Worm (Caenorhabditis elegans) whole organism, early embryonic: ENCODE measurements around the gene spp-16.

Source experiments
- B0310.2 ChIP-seq: sonication (generic microtip); optimal IDR thresholded peaks from 2 replicates; lab custom pipeline; 2016; ENCODE audit warnings: mild to moderate bottlenecking, missing genetic modification characterization, missing compliant biosample characterization
- F13C5.2 ChIP-seq: sonication (generic microtip); optimal IDR thresholded peaks from 2 replicates; lab custom pipeline; 2017; ENCODE audit warnings: mild to moderate bottlenecking, missing genetic modification characterization, inconsistent platforms, missing compliant biosample characterization
- aly-1 ChIP-seq: sonication (generic microtip); optimal IDR thresholded peaks from 2 replicates; lab custom pipeline; 2016; ENCODE audit warnings: missing genetic modification characterization, missing compliant biosample characterization
- ama-1 ChIP-seq: fragments of 150-350 bp; optimal IDR thresholded peaks from 2 replicates; lab custom pipeline; 2014
- ceh-13 ChIP-seq: fragments of 200-800 bp; sonication (Bioruptor generic); optimal IDR thresholded peaks from 2 replicates; lab custom pipeline; 2018; ENCODE audit warnings: mild to moderate bottlenecking, missing genetic modification characterization, missing compliant biosample characterization
- ceh-36 ChIP-seq: sonication (generic microtip); optimal IDR thresholded peaks from 2 replicates; lab custom pipeline; 2016; ENCODE audit warnings: missing genetic modification characterization, inconsistent platforms, missing compliant biosample characterization
- ets-7 ChIP-seq: sonication (generic microtip); optimal IDR thresholded peaks from 2 replicates; lab custom pipeline; 2016; ENCODE audit warnings: missing genotype, missing genetic modification characterization, missing compliant biosample characterization
- flt-1 ChIP-seq: fragments of 200-800 bp; sonication (Bioruptor generic); IDR thresholded peaks from 2 replicates; pipeline ENCODE4 v1.3.6; 2022; ENCODE audit warnings: missing genetic modification characterization, missing compliant biosample characterization
- hmbx-1 ChIP-seq: sonication (generic microtip); optimal IDR thresholded peaks from 2 replicates; lab custom pipeline; 2016; ENCODE audit warnings: mild to moderate bottlenecking, missing genetic modification characterization, missing compliant biosample characterization
- hmg-4 ChIP-seq: fragments of 200-800 bp; sonication (Bioruptor generic); optimal IDR thresholded peaks from 2 replicates; lab custom pipeline; 2018; ENCODE audit warnings: mild to moderate bottlenecking, missing genetic modification characterization, missing compliant biosample characterization
- hnd-1 ChIP-seq: sonication (generic microtip); optimal IDR thresholded peaks from 2 replicates; lab custom pipeline; 2016; ENCODE audit warnings: missing genetic modification characterization, missing compliant biosample characterization
- pes-1 ChIP-seq: fragments of 200-800 bp; sonication (Bioruptor generic); IDR thresholded peaks from 2 replicates; pipeline ENCODE4 v1.3.6; 2022; ENCODE audit warnings: missing genetic modification reagents, missing genetic modification characterization, missing compliant biosample characterization
- scrt-1 ChIP-seq: fragments of 200-800 bp; sonication (Bioruptor generic); IDR thresholded peaks from 2 replicates; pipeline ENCODE4 v1.3.6; 2022; ENCODE audit warnings: missing genetic modification characterization, missing compliant biosample characterization
- sea-1 ChIP-seq: fragments of 200-800 bp; sonication (Bioruptor generic); conservative IDR thresholded peaks from 2 replicates; pipeline ENCODE4 v1.3.6; 2022; ENCODE audit warnings: missing genetic modification characterization, missing compliant biosample characterization
- tbx-11 ChIP-seq: fragments of 200-800 bp; sonication (Bioruptor generic); IDR thresholded peaks from 2 replicates; pipeline ENCODE4 v1.3.6; 2022; ENCODE audit warnings: missing genetic modification characterization, missing compliant biosample characterization
- tbx-37 ChIP-seq: fragments of 200-800 bp; sonication (Bioruptor generic); conservative IDR thresholded peaks from 2 replicates; pipeline ENCODE4 v1.3.6; 2022; ENCODE audit warnings: missing genetic modification reagents, missing genetic modification characterization, missing compliant biosample characterization
- tra-4 ChIP-seq: sonication (generic microtip); optimal IDR thresholded peaks from 2 replicates; lab custom pipeline; 2017; ENCODE audit warnings: missing genetic modification characterization, missing compliant biosample characterization

Gene spp-16

ce11 chrV:10901125-10901524 lies at the start of gene spp-16:
Gene spp-16 (minus strand): TSS chrV:10901303.
- no peak for TF ChIP-seq hmg-4 (GFP tag; lab: Kevin White, UChicago)
- no peak for TF ChIP-seq tbx-37
- no peak for TF ChIP-seq aly-1 (tag; lab: Kevin White, UChicago)
- TF ChIP-seq tbx-11 (GFP tag; lab: Robert Waterston, UW): no peak
- TF ChIP-seq hmbx-1 (tag; lab: Kevin White, UChicago): no peak
- no peak for TF ChIP-seq scrt-1

ce11 chrV:10949511-10949910 lies 48.4 kb upstream of the spp-16 start, which contains the start of gene col-153:
Gene col-153 (plus strand): TSS chrV:10949811.
- TF ChIP-seq aly-1 (tag; lab: Kevin White, UChicago) (no peak), ets-7 (no peak), scrt-1 (no peak), hmbx-1 (tag; lab: Kevin White, UChicago) (no peak), tbx-37 (no peak), sea-1 (GFP tag; lab: Robert Waterston, UW) (no peak), B0310.2 (tag; lab: Kevin White, UChicago) (no peak), tbx-11 (GFP tag; lab: Robert Waterston, UW) (no peak), pes-1 (GFP tag; lab: Robert Waterston, UW) (no peak), tra-4 (tag; lab: Kevin White, UChicago) (no peak), ama-1 (no peak)

ce11 chrV:10947930-10948329 lies 46.8 kb upstream of the spp-16 start, which contains the start of gene F17C11.2:
Gene F17C11.2 (plus strand): TSS chrV:10948230.
- TF ChIP-seq ceh-13 (GFP tag; lab: Kevin White, UChicago): no peak
- no peak for TF ChIP-seq hmbx-1 (tag; lab: Kevin White, UChicago)
- no peak for TF ChIP-seq flt-1
- no peak for TF ChIP-seq scrt-1
- TF ChIP-seq hmg-4 (GFP tag; lab: Kevin White, UChicago): no peak
- no peak for TF ChIP-seq tra-4 (tag; lab: Kevin White, UChicago)
- TF ChIP-seq tbx-11 (GFP tag; lab: Robert Waterston, UW): no peak
- TF ChIP-seq F13C5.2: no peak
- no peak for TF ChIP-seq hnd-1
- TF ChIP-seq ceh-36 (tag; lab: Kevin White, UChicago): no peak
- no peak for TF ChIP-seq B0310.2 (tag; lab: Kevin White, UChicago)

- TF ChIP-seq scrt-1 (no peak), B0310.2 (tag; lab: Kevin White, UChicago) (no peak), ets-7 (no peak), F13C5.2 (no peak), hnd-1 (no peak), ceh-36 (tag; lab: Kevin White, UChicago) (no peak), pes-1 (GFP tag; lab: Robert Waterston, UW) (no peak), tra-4 (tag; lab: Kevin White, UChicago) (no peak), ama-1 (no peak), hmg-4 (GFP tag; lab: Kevin White, UChicago) (no peak), hmbx-1 (tag; lab: Kevin White, UChicago) (no peak), tbx-37 (no peak), sea-1 (GFP tag; lab: Robert Waterston, UW) (no peak), tbx-11 (GFP tag; lab: Robert Waterston, UW) (no peak), flt-1 (no peak), ceh-13 (GFP tag; lab: Kevin White, UChicago) (no peak), aly-1 (tag; lab: Kevin White, UChicago) (no peak)
These were observed 46.1 kb upstream of the spp-16 start for ce11 chrV:10947210-10947609.

- TF ChIP-seq F13C5.2 (no peak), hnd-1 (no peak), pes-1 (GFP tag; lab: Robert Waterston, UW) (no peak), scrt-1 (no peak), B0310.2 (tag; lab: Kevin White, UChicago) (no peak), aly-1 (tag; lab: Kevin White, UChicago) (no peak), ama-1 (no peak), ceh-13 (GFP tag; lab: Kevin White, UChicago) (no peak), tbx-11 (GFP tag; lab: Robert Waterston, UW) (no peak), tra-4 (tag; lab: Kevin White, UChicago) (no peak), ets-7 (no peak), hmbx-1 (tag; lab: Kevin White, UChicago) (no peak), tbx-37 (no peak), hmg-4 (GFP tag; lab: Kevin White, UChicago) (no peak), sea-1 (GFP tag; lab: Robert Waterston, UW) (no peak), ceh-36 (tag; lab: Kevin White, UChicago) (no peak), flt-1 (no peak)
These were observed 43.8 kb upstream of the spp-16 start for ce11 chrV:10944903-10945302.

- no peak for TF ChIP-seq hmbx-1 (tag; lab: Kevin White, UChicago)
- TF ChIP-seq pes-1 (GFP tag; lab: Robert Waterston, UW): no peak
- no peak for TF ChIP-seq F13C5.2
These were observed 41.1 kb upstream of the spp-16 start, which contains the start of gene zip-9 for ce11 chrV:10942161-10942560. Gene zip-9 (plus strand): TSS chrV:10942461.

- no peak for TF ChIP-seq ceh-13 (GFP tag; lab: Kevin White, UChicago)
- no peak for TF ChIP-seq tra-4 (tag; lab: Kevin White, UChicago)
- no peak for TF ChIP-seq flt-1
- no peak for TF ChIP-seq pes-1 (GFP tag; lab: Robert Waterston, UW)
- TF ChIP-seq scrt-1: no peak
- TF ChIP-seq hmg-4 (GFP tag; lab: Kevin White, UChicago): no peak
- TF ChIP-seq ceh-36 (tag; lab: Kevin White, UChicago): no peak
- no peak for TF ChIP-seq ama-1
- no peak for TF ChIP-seq tbx-11 (GFP tag; lab: Robert Waterston, UW)
- no peak for TF ChIP-seq B0310.2 (tag; lab: Kevin White, UChicago)
- TF ChIP-seq ets-7: no peak
- no peak for TF ChIP-seq F13C5.2
- TF ChIP-seq tbx-37: no peak
- TF ChIP-seq aly-1 (tag; lab: Kevin White, UChicago): no peak
- TF ChIP-seq hmbx-1 (tag; lab: Kevin White, UChicago): no peak
These were observed 40.0 kb upstream of the spp-16 start, which contains the start of gene F17C11.26 for ce11 chrV:10941150-10941549. Gene F17C11.26 (plus strand): TSS chrV:10941450.

- TF ChIP-seq ceh-36 (tag; lab: Kevin White, UChicago): no peak
- TF ChIP-seq B0310.2 (tag; lab: Kevin White, UChicago): no peak
- no peak for TF ChIP-seq sea-1 (GFP tag; lab: Robert Waterston, UW)
- no peak for TF ChIP-seq hmbx-1 (tag; lab: Kevin White, UChicago)
- TF ChIP-seq ets-7: no peak
- no peak for TF ChIP-seq hmg-4 (GFP tag; lab: Kevin White, UChicago)
- no peak for TF ChIP-seq scrt-1
- TF ChIP-seq flt-1: no peak
- TF ChIP-seq ceh-13 (GFP tag; lab: Kevin White, UChicago): no peak
- TF ChIP-seq hnd-1: no peak
- no peak for TF ChIP-seq tbx-37
- TF ChIP-seq tra-4 (tag; lab: Kevin White, UChicago): no peak
- no peak for TF ChIP-seq ama-1
- TF ChIP-seq F13C5.2: no peak
- TF ChIP-seq tbx-11 (GFP tag; lab: Robert Waterston, UW): no peak
- TF ChIP-seq aly-1 (tag; lab: Kevin White, UChicago): no peak
- TF ChIP-seq pes-1 (GFP tag; lab: Robert Waterston, UW): no peak
These were observed 39.5 kb upstream of the spp-16 start for ce11 chrV:10940571-10940991.
